Worm (Caenorhabditis elegans) whole organism, mixed stage, embryonic: ENCODE results near the gene rhgf-2.

Experiments
- M03D4.4 ChIP-seq: sonication (generic microtip); optimal IDR thresholded peaks from 2 replicates; lab custom pipeline; 2017; ENCODE audit warnings: mild to moderate bottlenecking, missing genetic modification characterization, missing compliant biosample characterization
- ceh-39 ChIP-seq: fragments of 150-350 bp; optimal IDR thresholded peaks from 2 replicates; lab custom pipeline; 2014; ENCODE audit warnings: missing biosample characterization, missing genetic modification characterization
- elt-3 ChIP-seq: fragments of 150-350 bp; optimal IDR thresholded peaks from 2 replicates; lab custom pipeline; 2014; ENCODE audit warnings: missing biosample characterization, missing genetic modification characterization
- nhr-2 ChIP-seq: fragments of 150-350 bp; optimal IDR thresholded peaks from 2 replicates; lab custom pipeline; 2014; ENCODE audit warnings: missing biosample characterization, missing genetic modification characterization
- snpc-4 ChIP-seq: fragments of 150-350 bp; optimal IDR thresholded peaks from 2 replicates; lab custom pipeline; 2014; ENCODE audit warnings: missing biosample characterization, missing genetic modification characterization

- TF ChIP-seq snpc-4 (tag; lab: Kevin White, UChicago): no peak
- TF ChIP-seq nhr-2 (tag; lab: Kevin White, UChicago): no peak
- TF ChIP-seq ceh-39 (tag; lab: Kevin White, UChicago): no peak
- TF ChIP-seq elt-3 (tag; lab: Kevin White, UChicago): no peak
- TF ChIP-seq M03D4.4 (tag; lab: Kevin White, UChicago): no peak
These were observed 49.6 kb downstream of the rhgf-2 start for ce11 chrII:4150211-4150610.
